Fruit fly (Drosophila melanogaster) whole organism, embryonic: Measurements from ENCODE around the gene Lmpt.

Source experiments
- Asciz ChIP-seq: fragments of 200-800 bp; sonication (Bioruptor generic); optimal IDR thresholded peaks from 2 replicates; lab custom pipeline; 2017; ENCODE audit warnings: missing biosample characterization, mild to moderate bottlenecking, missing genetic modification characterization, missing genetic modification reagents
- Awh ChIP-seq: fragments of 200-800 bp; sonication (Bioruptor generic); IDR thresholded peaks from 2 replicates; pipeline ENCODE4, ENCODE4 v1.3.6; 2022; ENCODE audit warnings: missing biosample characterization, missing genetic modification characterization
- Blimp-1 ChIP-seq: fragments of 200-800 bp; sonication (Bioruptor generic); optimal IDR thresholded peaks from 3 replicates; lab custom pipeline; 2018; ENCODE audit warnings: missing biosample characterization, missing genetic modification characterization, mild to moderate bottlenecking, moderate library complexity, missing genetic modification reagents
- CG17361 ChIP-seq: fragments of 200-800 bp; sonication (Bioruptor generic); IDR thresholded peaks from 3 replicates; pipeline ENCODE4 v1.3.6; 2022; ENCODE audit warnings: missing biosample characterization, missing genetic modification characterization
- CG18262 ChIP-seq: fragments of 200-800 bp; optimal IDR thresholded peaks from 3 replicates; lab custom pipeline; 2019; ENCODE audit warnings: missing biosample characterization, mild to moderate bottlenecking, missing genetic modification characterization, moderate library complexity
- CG2678 ChIP-seq: fragments of 200-800 bp; sonication (Bioruptor generic); optimal IDR thresholded peaks from 3 replicates; lab custom pipeline; 2019; ENCODE audit warnings: missing biosample characterization, mild to moderate bottlenecking, missing genetic modification characterization, moderate library complexity
- CG2712 ChIP-seq: fragments of 200-800 bp; optimal IDR thresholded peaks from 3 replicates; lab custom pipeline; 2019; ENCODE audit warnings: missing biosample characterization, mild to moderate bottlenecking, missing genetic modification characterization, moderate library complexity
- CG31441 ChIP-seq: fragments of 200-800 bp; sonication (Bioruptor generic); IDR thresholded peaks from 2 replicates; pipeline ENCODE4 v1.3.6; 2022; ENCODE audit warnings: missing biosample characterization, missing genetic modification characterization
- CG7372 ChIP-seq: fragments of 200-800 bp; sonication (Bioruptor generic); IDR thresholded peaks from 2 replicates; pipeline ENCODE4 v1.3.6; 2022; ENCODE audit warnings: missing biosample characterization, missing genetic modification characterization
- CG7963 ChIP-seq: fragments of 200-800 bp; sonication (Bioruptor generic); IDR thresholded peaks from 3 replicates; pipeline ENCODE4 v1.3.6; 2022; ENCODE audit warnings: missing biosample characterization, missing genetic modification characterization; ENCODE audit not compliant: partially characterized antibody
- Med ChIP-seq: fragments of 200-800 bp; sonication (Bioruptor generic); peaks from one replicate; lab custom pipeline; 2016; ENCODE audit warnings: missing biosample characterization, missing genetic modification characterization, mild to moderate bottlenecking, inconsistent platforms, moderate library complexity
- Mrtf ChIP-seq: fragments of 200-800 bp; sonication (Bioruptor generic); IDR thresholded peaks from 3 replicates; pipeline ENCODE4 v1.3.6; 2022; ENCODE audit warnings: missing biosample characterization, missing genetic modification characterization
- Rfx ChIP-seq: fragments of 200-800 bp; sonication (Bioruptor generic); IDR thresholded peaks from 2 replicates; pipeline ENCODE4 v1.3.6; 2022; ENCODE audit warnings: missing biosample characterization, missing genetic modification characterization
- Sox100B ChIP-seq: fragments of 200-800 bp; sonication (Bioruptor generic); optimal IDR thresholded peaks from 3 replicates; lab custom pipeline; 2018; ENCODE audit warnings: missing biosample characterization, mild to moderate bottlenecking, missing genetic modification characterization
- dmrt99B ChIP-seq: fragments of 200-800 bp; sonication (Bioruptor generic); optimal IDR thresholded peaks from 2 replicates; lab custom pipeline; 2018; ENCODE audit warnings: missing biosample characterization, mild to moderate bottlenecking, missing genetic modification characterization, moderate library complexity
- ewg ChIP-seq: fragments of 200-800 bp; sonication (Bioruptor generic); optimal IDR thresholded peaks from 3 replicates; lab custom pipeline; 2017; ENCODE audit warnings: mild to moderate bottlenecking, missing biosample characterization, missing genetic modification reagents, missing genetic modification characterization
- gem ChIP-seq: fragments of 200-800 bp; sonication (Bioruptor generic); optimal IDR thresholded peaks from 2 replicates; lab custom pipeline; 2019; ENCODE audit warnings: missing biosample characterization, mild to moderate bottlenecking, missing genetic modification characterization, moderate library complexity
- lov ChIP-seq, 2 experiments: fragments of 200-800 bp in 1 of 2; fragments of >200 bp in 1 of 2; sonication (Bioruptor generic) in 1 of 2; IDR thresholded peaks in 1 of 2; optimal IDR thresholded peaks in 1 of 2; 2 replicates in 1 of 2; 3 replicates in 1 of 2; pipeline versions ENCODE4 v1.3.6 to Lab custom; 2017 to 2022; ENCODE audit warnings: missing biosample characterization in 1 of 2, missing genetic modification characterization in 1 of 2
- sr ChIP-seq: fragments of 200-800 bp; sonication (Bioruptor generic); IDR thresholded peaks from 3 replicates; pipeline ENCODE4 v1.3.6; 2022; ENCODE audit warnings: missing biosample characterization, missing genetic modification characterization

Gene Lmpt

dm6 chr3L:16971611-16972359, 106.7 kb downstream of the Lmpt start:
- TF ChIP-seq ewg (GFP tag; lab: Kevin White, UChicago), result no peak
- TF ChIP-seq Sox100B, result peak; percentile 14
- TF ChIP-seq Mrtf (GFP tag; lab: Robert Waterston, UW), result no peak
- peak; percentile 6 for TF ChIP-seq CG2712 (tag; lab: Kevin White, UChicago)
- peak; percentile 17; the same call in 1 of the 2 replicates for TF ChIP-seq Rfx
- peak; percentile 15 for TF ChIP-seq CG2678 (tag; lab: Kevin White, UChicago)
- peak; percentile 1 for TF ChIP-seq gem (tag; lab: Kevin White, UChicago)
- TF ChIP-seq CG18262 (tag; lab: Kevin White, UChicago), result peak; percentile 29
- peak; percentile 76; the same call in 2 of the 3 replicates for TF ChIP-seq sr (GFP tag; lab: Robert Waterston, UW)
- 0 out of 2 replicates have a peak, but pooled peaks have one; percentile 7 for TF ChIP-seq Awh (GFP tag; lab: Robert Waterston, UW)
- TF ChIP-seq CG7963, result no peak
- TF ChIP-seq Blimp-1 (GFP tag; lab: Kevin White, UChicago), result peak; percentile 23
- TF ChIP-seq Med (GFP tag; lab: Kevin White, UChicago), result peak; percentile 2
- TF ChIP-seq dmrt99B (tag; lab: Kevin White, UChicago), result peak; percentile 44
- TF ChIP-seq Asciz (GFP tag; lab: Kevin White, UChicago), result no peak
- TF ChIP-seq CG17361, result peak; percentile 37; the same call in 1 of the 3 replicates
- TF ChIP-seq CG7372 (GFP tag; lab: Robert Waterston, UW), result peak; percentile 15; the same call in 1 of the 2 replicates
- TF ChIP-seq CG31441 (GFP tag; lab: Robert Waterston, UW), result 0 out of 2 replicates have a peak, but pooled peaks have one; percentile 16
- no peak for TF ChIP-seq lov (optimal IDR thresholded peaks at IDR 0.05; lab: Kevin White, UChicago)
- TF ChIP-seq lov (GFP tag; IDR thresholded peaks at IDR 0.05; lab: Robert Waterston, UW), result 0 out of 3 replicates have a peak, but pooled peaks have one; percentile 44
